Fruit fly (Drosophila melanogaster) whole organism, wandering third instar larva: ENCODE measurements around the gene betaTub65B.

Source experiments
- Abd-B ChIP-seq: fragments of >200 bp; optimal IDR thresholded peaks from 2 replicates; lab custom pipeline; 2017; ENCODE audit warnings: missing biosample characterization, missing genetic modification characterization
- CG32264 ChIP-seq: fragments of 200-800 bp; sonication (Bioruptor generic); optimal IDR thresholded peaks from 2 replicates; lab custom pipeline; 2016; ENCODE audit warnings: missing biosample characterization, missing genetic modification characterization
- CG9705 ChIP-seq: fragments of 200-800 bp; sonication (Bioruptor generic); optimal IDR thresholded peaks from 2 replicates; lab custom pipeline; 2018; ENCODE audit warnings: missing biosample characterization, mild to moderate bottlenecking, missing genetic modification characterization
- CrebA ChIP-seq: fragments of 200-800 bp; sonication (Bioruptor generic); optimal IDR thresholded peaks from 2 replicates; lab custom pipeline; 2016; ENCODE audit warnings: missing biosample characterization, mild to moderate bottlenecking, missing genetic modification characterization, borderline replicate concordance
- Dfd ChIP-seq: fragments of >200 bp; optimal IDR thresholded peaks from 2 replicates; lab custom pipeline; 2017; ENCODE audit warnings: missing biosample characterization, missing genetic modification characterization
- Dif ChIP-seq: fragments of 200-275, 200-300 bp; sonication (Bioruptor generic); optimal IDR thresholded peaks from 2 replicates; lab custom pipeline; 2018; ENCODE audit warnings: missing biosample characterization, missing genetic modification characterization; ENCODE audit not compliant: partially characterized antibody
- GATAd ChIP-seq: sonication (Bioruptor generic); optimal IDR thresholded peaks from 2 replicates; lab custom pipeline; 2016; ENCODE audit warnings: missing biosample characterization, missing genetic modification characterization
- HLH106 ChIP-seq: fragments of 200-800 bp; optimal IDR thresholded peaks from 3 replicates; lab custom pipeline; 2019; ENCODE audit warnings: missing biosample characterization, mild to moderate bottlenecking, missing genetic modification characterization, moderate library complexity
- Hnf4 ChIP-seq: fragments of 200-800 bp; sonication (Bioruptor generic); optimal IDR thresholded peaks from 2 replicates; lab custom pipeline; 2016; ENCODE audit warnings: missing biosample characterization, mild to moderate bottlenecking, missing genetic modification characterization
- Hr83 ChIP-seq: fragments of 200-300 bp; sonication (Bioruptor generic); optimal IDR thresholded peaks from 2 replicates; lab custom pipeline; 2016; ENCODE audit warnings: missing biosample characterization, mild to moderate bottlenecking, missing genetic modification characterization, moderate library complexity; ENCODE audit not compliant: poor library complexity, severe bottlenecking
- Jra ChIP-seq: sonication (Bioruptor generic); optimal IDR thresholded peaks from 2 replicates; lab custom pipeline; 2016; ENCODE audit warnings: missing biosample characterization, missing genetic modification characterization
- Mio ChIP-seq: sonication (Bioruptor generic); optimal IDR thresholded peaks from 2 replicates; lab custom pipeline; 2016; ENCODE audit warnings: missing biosample characterization, missing genetic modification characterization
- Myc ChIP-seq: fragments of >200 bp; optimal IDR thresholded peaks from 2 replicates; lab custom pipeline; 2017
- N ChIP-seq: fragments of >200 bp; optimal IDR thresholded peaks from 2 replicates; lab custom pipeline; 2018; ENCODE audit warnings: missing biosample characterization, missing external identifiers, missing genetic modification characterization
- OdsH ChIP-seq: fragments of 200-800 bp; sonication (Bioruptor generic); optimal IDR thresholded peaks from 2 replicates; lab custom pipeline; 2016; ENCODE audit warnings: missing biosample characterization, mild to moderate bottlenecking, missing genetic modification characterization
- Rel ChIP-seq, 2 experiments: fragments of 200-800 bp; sonication (Bioruptor generic) in 1 of 2; optimal IDR thresholded peaks; 2 replicates in 1 of 2; 3 replicates in 1 of 2; lab custom pipeline; 2016 to 2019; ENCODE audit warnings: mild to moderate bottlenecking in 2 of 2, missing biosample characterization in 2 of 2, missing genetic modification characterization in 2 of 2, moderate library complexity in 1 of 2
- Sp1 ChIP-seq: fragments of 200-800 bp; sonication (Bioruptor generic); optimal IDR thresholded peaks from 3 replicates; lab custom pipeline; 2019; ENCODE audit warnings: missing biosample characterization, mild to moderate bottlenecking, missing genetic modification characterization, moderate library complexity
- Vsx2 ChIP-seq: fragments of 200-300, 225-300 bp; sonication (Bioruptor generic); optimal IDR thresholded peaks from 2 replicates; lab custom pipeline; 2018; ENCODE audit warnings: missing biosample characterization, missing genetic modification characterization; ENCODE audit not compliant: partially characterized antibody
- br ChIP-seq: fragments of 200-800 bp; sonication (Bioruptor generic); optimal IDR thresholded peaks from 2 replicates; lab custom pipeline; 2016; ENCODE audit warnings: missing biosample characterization, missing genetic modification characterization
- brk ChIP-seq: fragments of 200-800 bp; sonication (Bioruptor generic); optimal IDR thresholded peaks from 2 replicates; lab custom pipeline; 2016; ENCODE audit warnings: missing biosample characterization, mild to moderate bottlenecking, missing genetic modification characterization
- dl ChIP-seq, 2 experiments: fragments of 175-275, 200-275 bp in 1 of 2; fragments of 200-275 bp in 1 of 2; sonication (Bioruptor generic); optimal IDR thresholded peaks; lab custom pipeline; 2018; ENCODE audit warnings: mild to moderate bottlenecking in 2 of 2, missing biosample characterization in 2 of 2, missing genetic modification characterization in 2 of 2, moderate library complexity in 2 of 2; ENCODE audit not compliant: partially characterized antibody in 2 of 2, insufficient read depth in 1 of 2
- dmrt93B ChIP-seq: fragments of 200-800 bp; sonication (Bioruptor generic); optimal IDR thresholded peaks from 2 replicates; lab custom pipeline; 2018; ENCODE audit warnings: missing biosample characterization, mild to moderate bottlenecking, missing genetic modification characterization
- dsf ChIP-seq: sonication (Bioruptor generic); optimal IDR thresholded peaks from 2 replicates; lab custom pipeline; 2016; ENCODE audit warnings: missing biosample characterization, missing genetic modification characterization, borderline replicate concordance
- ey ChIP-seq: fragments of 200-800 bp; sonication (Bioruptor generic); optimal IDR thresholded peaks from 2 replicates; lab custom pipeline; 2016; ENCODE audit warnings: missing biosample characterization, missing genetic modification characterization
- foxo ChIP-seq, 2 experiments: fragments of 200-800 bp; sonication (Bioruptor generic); optimal IDR thresholded peaks; 2 replicates in 1 of 2; 3 replicates in 1 of 2; lab custom pipeline; 2016 to 2017; ENCODE audit warnings: missing biosample characterization in 2 of 2, missing genetic modification characterization in 2 of 2
- fru ChIP-seq: fragments of 200-800 bp; sonication (Bioruptor generic); optimal IDR thresholded peaks from 3 replicates; lab custom pipeline; 2016; ENCODE audit warnings: missing biosample characterization, mild to moderate bottlenecking, missing genetic modification characterization
- h ChIP-seq: fragments of 200-800 bp; sonication (Bioruptor generic); optimal IDR thresholded peaks from 3 replicates; lab custom pipeline; 2016; ENCODE audit warnings: missing biosample characterization, mild to moderate bottlenecking, missing genetic modification characterization
- jim ChIP-seq: fragments of 175-275, 200-325 bp; sonication (Bioruptor generic); optimal IDR thresholded peaks from 2 replicates; lab custom pipeline; 2016; ENCODE audit warnings: missing biosample characterization, mild to moderate bottlenecking, missing genetic modification characterization
- lola ChIP-seq: fragments of >200 bp; optimal IDR thresholded peaks from 2 replicates; lab custom pipeline; 2017; ENCODE audit warnings: missing biosample characterization, missing genetic modification characterization
- psq ChIP-seq: fragments of 200-800 bp; sonication (Bioruptor generic); optimal IDR thresholded peaks from 3 replicates; lab custom pipeline; 2017; ENCODE audit warnings: missing biosample characterization, mild to moderate bottlenecking, missing genetic modification characterization, moderate library complexity
- rgr ChIP-seq: fragments of 200-800 bp; sonication (Bioruptor generic); optimal IDR thresholded peaks from 3 replicates; lab custom pipeline; 2016; ENCODE audit warnings: missing biosample characterization, mild to moderate bottlenecking, missing genetic modification characterization
- sage ChIP-seq: fragments of 200-800 bp; sonication (Bioruptor generic); optimal IDR thresholded peaks from 2 replicates; lab custom pipeline; 2016; ENCODE audit warnings: missing biosample characterization, mild to moderate bottlenecking, missing genetic modification characterization
- tai ChIP-seq: sonication (Bioruptor generic); optimal IDR thresholded peaks from 2 replicates; lab custom pipeline; 2016; ENCODE audit warnings: missing biosample characterization, missing genetic modification characterization
- usp ChIP-seq: fragments of >200 bp; optimal IDR thresholded peaks from 2 replicates; lab custom pipeline; 2017; ENCODE audit warnings: missing biosample characterization, missing genetic modification characterization
- woc ChIP-seq: sonication (Bioruptor generic); optimal IDR thresholded peaks from 2 replicates; lab custom pipeline; 2016; ENCODE audit warnings: missing biosample characterization, mild to moderate bottlenecking, missing genetic modification characterization

Gene betaTub65B

dm6 chr3L:6497990-6498389 lies 32.5 kb upstream of the betaTub65B start:
- TF ChIP-seq ey (GFP tag; lab: Kevin White, UChicago) (no peak), Sp1 (GFP tag; lab: Kevin White, UChicago) (no peak), foxo (GFP tag; optimal IDR thresholded peaks at IDR 0.05; lab: Kevin White, UChicago) (no peak), dmrt93B (no peak), Jra (no peak), Myc (lab: Kevin White, UChicago) (no peak), Hr83 (no peak), GATAd (GFP tag; lab: Kevin White, UChicago) (no peak), tai (GFP tag; lab: Kevin White, UChicago) (no peak), HLH106 (tag; lab: Kevin White, UChicago) (no peak), Abd-B (GFP tag; lab: Kevin White, UChicago) (no peak), psq (GFP tag; lab: Kevin White, UChicago) (no peak), Rel (GFP tag; optimal IDR thresholded peaks at IDR 0.05; lab: Kevin White, UChicago) (no peak), Rel (tag; optimal IDR thresholded peaks at IDR 0.05; lab: Kevin White, UChicago) (no peak), Dif (GFP tag; lab: Kevin White, UChicago) (no peak), CG32264 (GFP tag; lab: Kevin White, UChicago) (no peak), fru (GFP tag; lab: Kevin White, UChicago) (no peak), Mio (no peak), Dfd (no peak), lola (GFP tag; lab: Kevin White, UChicago) (no peak)

- no peak for TF ChIP-seq Hnf4 (GFP tag; lab: Kevin White, UChicago)
- no peak for TF ChIP-seq usp (GFP tag; lab: Kevin White, UChicago)
- no peak for TF ChIP-seq h (GFP tag; lab: Kevin White, UChicago)
- TF ChIP-seq brk (GFP tag; lab: Kevin White, UChicago), result no peak
- no peak for TF ChIP-seq N (GFP tag; lab: Kevin White, UChicago)
- no peak for TF ChIP-seq CrebA (GFP tag; lab: Kevin White, UChicago)
- TF ChIP-seq fru (GFP tag; lab: Kevin White, UChicago), result no peak
- no peak for TF ChIP-seq jim (GFP tag; lab: Kevin White, UChicago)
- no peak for TF ChIP-seq Vsx2 (GFP tag; lab: Kevin White, UChicago)
- no peak for TF ChIP-seq Sp1 (GFP tag; lab: Kevin White, UChicago)
- TF ChIP-seq Dfd, result no peak
- no peak for TF ChIP-seq dl (GFP tag; optimal IDR thresholded peaks at IDR 0.05; lab: Kevin White, UChicago; ENCODE audit: insufficient read depth in 1 of 2, partially characterized antibody in 2 of 2)
- TF ChIP-seq OdsH (GFP tag; lab: Kevin White, UChicago), result no peak
- TF ChIP-seq CG9705 (GFP tag; lab: Kevin White, UChicago), result no peak
- no peak for TF ChIP-seq Mio
- no peak for TF ChIP-seq sage (GFP tag; lab: Kevin White, UChicago)
- TF ChIP-seq br (GFP tag; lab: Kevin White, UChicago), result no peak
These were observed 31.9 kb upstream of the betaTub65B start for dm6 chr3L:6498602-6499001.

dm6 chr3L:6500470-6500869 lies 30.1 kb upstream of the betaTub65B start:
- no peak for TF ChIP-seq fru (GFP tag; lab: Kevin White, UChicago)
- no peak for TF ChIP-seq dsf
- TF ChIP-seq Hr83, result no peak
- TF ChIP-seq sage (GFP tag; lab: Kevin White, UChicago), result no peak
- TF ChIP-seq Mio, result no peak
- TF ChIP-seq lola (GFP tag; lab: Kevin White, UChicago), result no peak
- no peak for TF ChIP-seq Abd-B (GFP tag; lab: Kevin White, UChicago)
- TF ChIP-seq usp (GFP tag; lab: Kevin White, UChicago), result no peak
- no peak for TF ChIP-seq N (GFP tag; lab: Kevin White, UChicago)
- no peak for TF ChIP-seq Myc (lab: Kevin White, UChicago)
- no peak for TF ChIP-seq OdsH (GFP tag; lab: Kevin White, UChicago)

DNA sequence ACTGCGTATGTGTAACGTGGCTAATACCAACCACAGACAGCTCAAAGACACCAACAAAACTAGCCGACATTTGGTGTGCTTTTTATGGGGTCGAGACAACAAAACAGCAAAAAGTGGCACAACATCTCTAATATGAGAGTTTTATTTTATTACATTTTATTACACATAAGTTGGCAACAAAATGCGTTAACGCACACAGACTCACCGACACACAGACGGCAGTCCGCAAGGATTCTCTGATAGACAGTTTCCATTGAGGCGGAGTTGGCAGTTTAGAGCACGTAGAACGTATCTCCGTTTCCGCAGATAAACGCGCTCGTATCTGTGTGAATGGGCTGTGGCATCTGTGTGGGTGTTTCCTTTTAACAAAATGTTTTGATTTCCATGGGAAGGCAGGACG lies 22.4 kb upstream of the betaTub65B start:
- TF ChIP-seq Myc (lab: Kevin White, UChicago) (no peak), HLH106 (tag; lab: Kevin White, UChicago) (no peak), rgr (GFP tag; lab: Kevin White, UChicago) (no peak), CrebA (GFP tag; lab: Kevin White, UChicago) (no peak), CG32264 (GFP tag; lab: Kevin White, UChicago) (no peak), woc (GFP tag; lab: Kevin White, UChicago) (no peak), Hnf4 (GFP tag; lab: Kevin White, UChicago) (no peak), tai (GFP tag; lab: Kevin White, UChicago) (no peak), jim (GFP tag; lab: Kevin White, UChicago) (no peak), Hr83 (no peak)
